Worm (Caenorhabditis elegans): ENCODE measurements around the gene eas-1.

The eas-1 gene

DNA sequence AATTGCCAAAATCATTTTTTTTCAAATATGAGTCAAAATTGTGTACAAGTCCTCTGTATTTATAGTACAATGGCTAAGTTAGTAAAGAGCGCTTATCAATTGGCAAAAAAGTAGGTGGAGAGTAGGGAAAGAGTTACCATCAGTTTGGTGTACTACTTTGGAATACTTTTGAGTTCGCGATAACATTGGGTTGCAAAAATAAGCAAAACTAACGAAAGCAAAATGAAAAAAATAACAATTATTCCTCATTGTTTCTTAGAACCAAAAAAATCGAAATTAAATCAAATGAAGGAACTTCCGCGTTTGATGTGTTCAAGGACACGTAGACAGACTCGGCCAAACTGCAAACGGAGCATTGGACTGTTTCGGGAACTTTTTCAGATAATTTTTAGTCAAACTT is 16.5 kb downstream of the eas-1 start, which contains the start of gene C27D9.2:
Gene C27D9.2 (minus strand): TSS at position 101 of the 400 bp plus-strand sequence.
- TF ChIP-seq mdl-1 (tag; optimal IDR thresholded peaks at IDR 0.05) (no peak), fos-1 (tag; optimal IDR thresholded peaks at IDR 0.05) (no peak), fkh-2 (tag; optimal IDR thresholded peaks at IDR 0.05) (no peak), ceh-9 (tag; optimal IDR thresholded peaks at IDR 0.05) (no peak), nhr-28 (tag; optimal IDR thresholded peaks at IDR 0.05) (no peak)

DNA sequence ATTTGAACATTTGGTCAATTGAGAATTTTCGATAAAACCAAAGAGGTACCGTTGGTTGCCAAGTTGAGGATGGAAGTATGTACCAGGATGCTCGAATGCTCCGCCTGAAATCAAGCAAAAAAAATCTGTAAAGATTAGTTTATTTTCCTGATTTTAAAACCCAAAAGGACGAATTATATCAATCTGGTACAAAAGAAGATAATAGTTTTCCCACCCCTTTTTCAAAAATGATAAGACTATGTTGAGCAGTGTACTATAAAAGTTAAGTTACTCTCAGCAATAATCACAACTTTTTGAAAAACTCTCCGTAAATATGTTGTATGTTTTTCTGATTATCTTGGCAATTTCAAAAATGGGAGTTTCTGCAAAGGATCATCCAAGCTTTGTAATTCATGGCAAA is 18.2 kb downstream of the eas-1 start, which contains the start of gene F26G1.3:
Gene F26G1.3 (plus strand): TSS at position 301 of the 400 bp plus-strand sequence.
- TF ChIP-seq zag-1 (tag; optimal IDR thresholded peaks at IDR 0.05) (no peak), ZK546.5 (tag; optimal IDR thresholded peaks at IDR 0.05) (no peak), ceh-82 (tag; optimal IDR thresholded peaks at IDR 0.05) (no peak), skn-1 (tag; optimal IDR thresholded peaks at IDR 0.05) (no peak), elt-2 (tag; optimal IDR thresholded peaks at IDR 0.05) (no peak)

DNA sequence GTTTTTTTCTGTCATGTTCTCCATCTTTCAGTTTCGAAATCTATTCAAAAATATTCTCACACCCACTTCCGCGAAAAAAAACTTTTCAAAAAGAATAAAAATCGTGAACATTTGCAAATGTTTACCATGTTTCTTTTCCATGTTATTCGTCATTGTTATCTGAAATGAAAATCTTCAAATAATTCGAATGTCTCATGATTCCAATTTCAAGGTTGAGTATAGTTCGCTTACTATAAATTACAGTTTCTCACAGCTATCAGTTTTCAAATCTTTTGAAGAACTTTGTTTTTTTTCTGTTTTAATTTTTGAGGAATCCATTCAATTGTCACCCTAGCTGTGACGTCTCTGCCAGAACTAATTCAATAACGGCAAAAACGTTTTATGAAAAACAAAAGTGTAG is 19.6 kb downstream of the eas-1 start:
- TF ChIP-seq elt-1 (tag; optimal IDR thresholded peaks at IDR 0.05) (peak; percentile 93), elt-2 (tag; optimal IDR thresholded peaks at IDR 0.05) (no peak), lsy-12 (tag; optimal IDR thresholded peaks at IDR 0.05) (no peak), hmg-11 (tag; optimal IDR thresholded peaks at IDR 0.05) (no peak), fos-1 (tag; optimal IDR thresholded peaks at IDR 0.05) (no peak), nhr-67 (tag; optimal IDR thresholded peaks at IDR 0.05) (no peak), pha-4 (tag; optimal IDR thresholded peaks at IDR 0.05) (no peak), nhr-25 (tag; optimal IDR thresholded peaks at IDR 0.05) (peak; percentile 52), nhr-43 (tag; optimal IDR thresholded peaks at IDR 0.05; ENCODE audit: poor library complexity, severe bottlenecking) (no peak), nhr-11 (tag; optimal IDR thresholded peaks at IDR 0.05) (no peak)

DNA sequence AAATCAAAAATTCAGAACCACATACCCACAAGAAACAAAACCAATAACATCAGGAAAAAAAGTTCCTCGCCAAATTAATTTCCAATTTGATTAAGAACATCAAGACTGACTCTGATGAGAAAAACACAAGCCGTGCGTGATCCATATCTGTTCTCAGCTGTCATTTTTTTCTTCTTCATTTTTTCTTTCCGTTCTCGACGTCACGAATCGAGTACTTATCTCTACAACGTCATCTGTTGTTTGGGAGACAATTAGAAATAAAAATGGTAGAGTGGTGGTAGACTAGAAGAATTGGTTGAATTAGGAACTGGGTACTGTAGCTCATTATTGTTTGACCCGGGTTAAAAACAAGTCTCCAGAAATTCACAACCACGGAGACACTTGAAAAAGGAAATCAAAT is 20.8 kb downstream of the eas-1 start:
- TF ChIP-seq R02D3.7 (tag; optimal IDR thresholded peaks at IDR 0.05) (no peak), elt-1 (tag; optimal IDR thresholded peaks at IDR 0.05) (peak; percentile 76), unc-62 (GFP tag; optimal IDR thresholded peaks at IDR 0.05) (no peak), pqm-1 (tag; optimal IDR thresholded peaks at IDR 0.05) (no peak), lin-15B (tag; optimal IDR thresholded peaks at IDR 0.05) (no peak), nhr-67 (tag; optimal IDR thresholded peaks at IDR 0.05) (no peak), pha-4 (tag; optimal IDR thresholded peaks at IDR 0.05) (no peak), daf-12 (tag; optimal IDR thresholded peaks at IDR 0.05) (no peak)

DNA sequence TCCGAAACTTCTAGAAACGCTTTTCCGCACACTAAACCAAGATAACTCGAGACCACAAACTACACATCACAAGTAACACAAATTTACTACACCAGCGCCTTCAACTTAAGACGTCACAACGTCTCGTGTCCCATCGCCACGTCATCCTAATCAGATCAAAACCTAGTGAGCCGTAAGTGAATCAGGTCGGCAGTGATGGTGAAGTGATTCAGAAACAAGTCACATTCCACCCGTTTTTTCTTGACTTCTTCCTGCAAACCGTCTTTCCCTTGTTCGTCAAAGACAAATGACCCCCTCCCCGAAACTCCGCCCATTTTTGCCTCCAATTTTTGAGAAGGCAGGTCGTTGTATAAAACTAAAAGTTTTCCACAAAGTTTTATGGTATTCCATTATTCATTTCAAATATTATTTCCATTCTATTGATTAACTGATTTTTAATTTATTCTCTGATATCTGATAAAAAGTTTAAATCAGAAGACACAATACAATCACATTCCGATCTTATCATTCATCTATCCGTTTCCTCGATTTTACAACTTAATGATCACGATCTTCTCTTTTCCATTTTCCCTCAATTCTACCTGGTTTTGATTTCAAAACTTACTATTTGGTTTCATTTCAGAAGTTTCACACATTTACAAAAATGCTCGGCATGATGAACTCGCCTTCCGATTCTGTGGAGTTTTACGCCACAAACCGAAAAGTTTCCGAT is 22.5 kb downstream of the eas-1 start, which contains the start of gene F26G1.2:
Gene F26G1.2 (plus strand): TSS at position 508 of the 712 bp plus-strand sequence.
- TF ChIP-seq ceh-82 (tag; optimal IDR thresholded peaks at IDR 0.05) (no peak), ceh-28 (tag; optimal IDR thresholded peaks at IDR 0.05) (no peak), elt-1 (tag; optimal IDR thresholded peaks at IDR 0.05) (peak; percentile 20), ztf-11 (tag; optimal IDR thresholded peaks at IDR 0.05) (no peak), unc-39 (tag; optimal IDR thresholded peaks at IDR 0.05) (no peak), pqm-1 (tag; optimal IDR thresholded peaks at IDR 0.05) (no peak), hmg-11 (tag; optimal IDR thresholded peaks at IDR 0.05) (no peak), aly-2 (tag; optimal IDR thresholded peaks at IDR 0.05) (no peak), mml-1 (tag; optimal IDR thresholded peaks at IDR 0.05) (no peak), nhr-25 (tag; optimal IDR thresholded peaks at IDR 0.05) (peak; percentile 13), ztf-4 (tag; optimal IDR thresholded peaks at IDR 0.05) (no peak)

DNA sequence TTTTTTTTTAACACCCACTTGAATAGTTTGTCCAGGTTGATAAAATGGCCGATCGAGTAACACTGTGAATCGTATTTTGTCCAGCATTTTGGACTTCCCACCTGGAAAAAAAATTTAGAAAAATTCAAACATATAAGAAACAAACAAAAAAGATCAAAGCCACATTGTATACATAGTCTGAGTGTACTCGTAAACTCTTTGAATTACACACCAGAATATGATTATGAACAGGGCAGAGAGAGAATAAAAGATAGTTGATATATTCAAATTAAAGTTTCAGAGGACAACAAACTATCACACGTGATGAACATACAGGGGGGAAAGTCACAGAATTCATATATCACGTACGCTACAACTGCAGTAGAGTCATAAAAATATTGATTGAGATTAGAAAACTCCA is 26.1 kb downstream of the eas-1 start, which contains the start of gene ttm-2:
Gene ttm-2 (minus strand): TSS at position 101 of the 400 bp plus-strand sequence.
- TF ChIP-seq mml-1 (tag; optimal IDR thresholded peaks at IDR 0.05) (no peak), elt-1 (tag; optimal IDR thresholded peaks at IDR 0.05) (no peak), ceh-9 (tag; optimal IDR thresholded peaks at IDR 0.05) (no peak), ztf-11 (tag; optimal IDR thresholded peaks at IDR 0.05) (no peak), fkh-10 (GFP tag; optimal IDR thresholded peaks at IDR 0.05) (no peak), nhr-76 (tag; optimal IDR thresholded peaks at IDR 0.05) (no peak), ztf-4 (tag; optimal IDR thresholded peaks at IDR 0.05) (no peak), ZK546.5 (tag; optimal IDR thresholded peaks at IDR 0.05) (no peak), skn-1 (tag; optimal IDR thresholded peaks at IDR 0.05) (no peak), nhr-25 (tag; optimal IDR thresholded peaks at IDR 0.05) (no peak), egl-5 (tag; optimal IDR thresholded peaks at IDR 0.05) (no peak), elt-2 (tag; optimal IDR thresholded peaks at IDR 0.05) (no peak), lsy-12 (tag; optimal IDR thresholded peaks at IDR 0.05) (no peak), nhr-28 (tag; optimal IDR thresholded peaks at IDR 0.05) (no peak), lin-15B (tag; optimal IDR thresholded peaks at IDR 0.05) (no peak), aly-2 (tag; optimal IDR thresholded peaks at IDR 0.05) (no peak), lin-39 (tag; optimal IDR thresholded peaks at IDR 0.05) (no peak), ceh-28 (tag; optimal IDR thresholded peaks at IDR 0.05) (no peak), nhr-12 (tag; optimal IDR thresholded peaks at IDR 0.05) (no peak)
